Worm (Caenorhabditis elegans) whole organism, L4 larva: Measurements from ENCODE around the gene ceh-43.
"Not testable (repeated sequence)": the region's sequence is repeated elsewhere in the genome, so short reads cannot be mapped to it uniquely, and the experiment has no call there.

Experiments used
- F26F4.8 ChIP-seq: fragments of 200-800 bp; sonication (Bioruptor generic); conservative IDR thresholded peaks from 2 replicates; pipeline ENCODE4 v1.3.6; 2022; ENCODE audit warnings: missing genetic modification characterization, missing compliant biosample characterization
- F37D6.2 ChIP-seq: sonication (generic microtip); optimal IDR thresholded peaks from 2 replicates; lab custom pipeline; 2016; ENCODE audit warnings: mild to moderate bottlenecking, missing genetic modification characterization, missing compliant biosample characterization
- T26A8.4 ChIP-seq: fragments of 200-800 bp; sonication (Bioruptor generic); IDR thresholded peaks from 2 replicates; pipeline ENCODE4 v1.3.6; 2022; ENCODE audit warnings: missing genetic modification characterization, missing compliant biosample characterization
- Y48G9A.11 ChIP-seq: fragments of 200-800 bp; sonication (Bioruptor generic); IDR thresholded peaks from 2 replicates; pipeline ENCODE4 v1.3.6; 2022; ENCODE audit warnings: missing genetic modification reagents, missing genetic modification characterization, missing compliant biosample characterization
- Y5F2A.4 ChIP-seq: fragments of 200-800 bp; sonication (Bioruptor generic); optimal IDR thresholded peaks from 2 replicates; lab custom pipeline; 2018; ENCODE audit warnings: mild to moderate bottlenecking, missing genetic modification characterization, missing compliant biosample characterization
- ZK337.2 ChIP-seq: fragments of 200-800 bp; sonication (Bioruptor generic); IDR thresholded peaks from 2 replicates; pipeline ENCODE4 v1.3.6; 2022; ENCODE audit warnings: missing genetic modification reagents, missing genetic modification characterization, missing compliant biosample characterization
- aha-1 ChIP-seq: fragments of 150-350 bp; peaks from one replicate; lab custom pipeline; 2014; ENCODE audit warnings: missing biosample characterization, missing genetic modification characterization
- arid-1 ChIP-seq: fragments of 200-800 bp; sonication (Bioruptor generic); conservative IDR thresholded peaks from 2 replicates; pipeline ENCODE4 v1.3.6; 2022; ENCODE audit warnings: missing genetic modification reagents, missing genetic modification characterization, missing compliant biosample characterization
- daf-16 ChIP-seq, 3 experiments: sonication (generic microtip); optimal IDR thresholded peaks; 2 replicates each; lab custom pipeline; 2016 to 2017; ENCODE audit warnings: missing genetic modification characterization in 3 of 3, missing genetic modification reagents in 3 of 3, mild to moderate bottlenecking in 2 of 3, missing compliant biosample characterization in 2 of 3, missing biosample characterization in 1 of 3, moderate library complexity in 1 of 3
- daf-8 ChIP-seq: fragments of 200-800 bp; sonication (Bioruptor generic); IDR thresholded peaks from 2 replicates; pipeline ENCODE4 v1.3.6; 2022; ENCODE audit warnings: missing genetic modification characterization, missing compliant biosample characterization
- dmd-6 ChIP-seq: fragments of 200-800 bp; sonication (Bioruptor generic); IDR thresholded peaks from 2 replicates; pipeline ENCODE4 v1.3.6; 2022; ENCODE audit warnings: missing genetic modification reagents, missing genetic modification characterization, missing compliant biosample characterization
- dmd-9 ChIP-seq: fragments of 200-800 bp; sonication (Bioruptor generic); IDR thresholded peaks from 2 replicates; pipeline ENCODE4 v1.3.6; 2022; ENCODE audit warnings: missing genetic modification reagents, missing genetic modification characterization, missing compliant biosample characterization
- duxl-1 ChIP-seq: sonication (generic microtip); optimal IDR thresholded peaks from 2 replicates; lab custom pipeline; 2016; ENCODE audit warnings: mild to moderate bottlenecking, missing genetic modification characterization, moderate library complexity, missing compliant biosample characterization; ENCODE audit not compliant: poor library complexity
- dve-1 ChIP-seq: sonication (generic microtip); optimal IDR thresholded peaks from 2 replicates; lab custom pipeline; 2017; ENCODE audit warnings: antibody characterized with exemption, mild to moderate bottlenecking, missing genetic modification characterization, missing compliant biosample characterization; ENCODE audit not compliant: insufficient read depth
- egl-43 ChIP-seq: fragments of 200-800 bp; sonication (Bioruptor generic); IDR thresholded peaks from 2 replicates; pipeline ENCODE4 v1.3.6; 2022; ENCODE audit warnings: missing genetic modification reagents, missing genetic modification characterization, missing compliant biosample characterization
- hif-1 ChIP-seq, 2 experiments: sonication (generic microtip); optimal IDR thresholded peaks; 2 replicates each; lab custom pipeline; 2016 to 2017; ENCODE audit warnings: missing compliant biosample characterization in 2 of 2, missing genetic modification characterization in 2 of 2, missing genetic modification reagents in 2 of 2, missing genotype in 2 of 2, mild to moderate bottlenecking in 1 of 2
- hlh-11 ChIP-seq: fragments of 200-800 bp; sonication (Bioruptor generic); optimal IDR thresholded peaks from 2 replicates; lab custom pipeline; 2018; ENCODE audit warnings: mild to moderate bottlenecking, missing genetic modification characterization, missing compliant biosample characterization
- hlh-30 ChIP-seq: sonication (generic microtip); optimal IDR thresholded peaks from 2 replicates; lab custom pipeline; 2017; ENCODE audit warnings: antibody characterized with exemption, mild to moderate bottlenecking, missing genetic modification characterization, missing compliant biosample characterization; ENCODE audit not compliant: insufficient read depth
- hmg-1.1 ChIP-seq: fragments of 200-800 bp; sonication (Bioruptor generic); IDR thresholded peaks from 2 replicates; pipeline ENCODE4 v1.3.6; 2022; ENCODE audit warnings: missing genetic modification reagents, missing genetic modification characterization, missing compliant biosample characterization
- lin-38 ChIP-seq: fragments of 200-800 bp; sonication (Bioruptor generic); IDR thresholded peaks from 2 replicates; pipeline ENCODE4 v1.3.6; 2022; ENCODE audit warnings: missing genetic modification reagents, missing genetic modification characterization, missing compliant biosample characterization
- lsy-2 ChIP-seq, 2 experiments: fragments of 150-350 bp in 1 of 2; sonication (generic microtip) in 1 of 2; optimal IDR thresholded peaks; 2 replicates each; lab custom pipeline; 2014 to 2017; ENCODE audit warnings: missing biosample characterization in 2 of 2, missing genetic modification characterization in 2 of 2
- madf-5 ChIP-seq, 2 experiments: fragments of 200-800 bp; sonication (Bioruptor generic); IDR thresholded peaks; 2 replicates each; pipeline ENCODE4 v1.3.6; 2022; ENCODE audit warnings: missing compliant biosample characterization in 2 of 2, missing genetic modification characterization in 2 of 2
- madf-9 ChIP-seq: fragments of 200-800 bp; sonication (Bioruptor generic); conservative IDR thresholded peaks from 2 replicates; pipeline ENCODE4 v1.3.6; 2022; ENCODE audit warnings: missing genetic modification reagents, missing genetic modification characterization, missing compliant biosample characterization
- mdl-1 ChIP-seq, 2 experiments: fragments of 150-350 bp in 1 of 2; sonication (generic microtip) in 1 of 2; optimal IDR thresholded peaks; 2 replicates each; lab custom pipeline; 2014 to 2017; ENCODE audit warnings: missing biosample characterization in 2 of 2, missing genetic modification characterization in 2 of 2
- mes-2 ChIP-seq: sonication (generic microtip); optimal IDR thresholded peaks from 2 replicates; lab custom pipeline; 2016; ENCODE audit warnings: missing genotype, mild to moderate bottlenecking, missing genetic modification characterization, missing compliant biosample characterization; ENCODE audit not compliant: poor library complexity, severe bottlenecking
- nhr-102 ChIP-seq: sonication (generic microtip); optimal IDR thresholded peaks from 2 replicates; lab custom pipeline; 2016; ENCODE audit warnings: mild to moderate bottlenecking, missing genetic modification characterization, moderate library complexity, missing compliant biosample characterization
- nhr-28 ChIP-seq: fragments of 150-350 bp; optimal IDR thresholded peaks from 2 replicates; lab custom pipeline; 2014; ENCODE audit warnings: missing biosample characterization, missing genetic modification characterization
- nhr-48 ChIP-seq: sonication (generic microtip); optimal IDR thresholded peaks from 2 replicates; lab custom pipeline; 2016; ENCODE audit warnings: mild to moderate bottlenecking, missing genetic modification characterization, missing compliant biosample characterization
- nhr-77 ChIP-seq: fragments of 150-350 bp; optimal IDR thresholded peaks from 2 replicates; lab custom pipeline; 2014; ENCODE audit warnings: missing biosample characterization, missing genetic modification characterization
- pha-4 ChIP-seq, 2 experiments: fragments of 150-350 bp in 1 of 2; fragments of 200-800 bp in 1 of 2; sonication (Bioruptor generic) in 1 of 2; IDR thresholded peaks in 1 of 2; optimal IDR thresholded peaks in 1 of 2; 2 replicates each; pipeline versions ENCODE4 v1.3.6 to Lab custom; 2014 to 2022; ENCODE audit warnings: missing genetic modification characterization in 2 of 2, missing genetic modification reagents in 2 of 2, missing biosample characterization in 1 of 2, missing compliant biosample characterization in 1 of 2
- pqm-1 ChIP-seq: sonication (generic microtip); optimal IDR thresholded peaks from 2 replicates; lab custom pipeline; 2017; ENCODE audit warnings: missing biosample characterization, missing genetic modification characterization
- saeg-2 ChIP-seq: fragments of 200-800 bp; sonication (Bioruptor generic); IDR thresholded peaks from 2 replicates; pipeline ENCODE4 v1.3.6; 2022; ENCODE audit warnings: missing genetic modification reagents, missing genetic modification characterization, missing compliant biosample characterization
- snpc-1.2 ChIP-seq: fragments of 200-800 bp; sonication (Bioruptor generic); IDR thresholded peaks from 2 replicates; pipeline ENCODE4 v1.3.6; 2022; ENCODE audit warnings: missing genetic modification reagents, missing genetic modification characterization, missing compliant biosample characterization
- spr-1 ChIP-seq: sonication (generic microtip); optimal IDR thresholded peaks from 2 replicates; lab custom pipeline; 2016; ENCODE audit warnings: mild to moderate bottlenecking, missing genetic modification characterization, missing compliant biosample characterization
- spr-3 ChIP-seq: fragments of 200-800 bp; sonication (Bioruptor generic); optimal IDR thresholded peaks from 2 replicates; lab custom pipeline; 2018; ENCODE audit warnings: mild to moderate bottlenecking, missing genetic modification characterization, missing compliant biosample characterization
- tra-1 ChIP-seq: fragments of 200-800 bp; sonication (Bioruptor generic); IDR thresholded peaks from 2 replicates; pipeline ENCODE4 v1.3.6; 2022; ENCODE audit warnings: missing genetic modification reagents, missing genetic modification characterization, missing compliant biosample characterization
- zfp-3 ChIP-seq: fragments of 200-800 bp; sonication (Bioruptor generic); conservative IDR thresholded peaks from 2 replicates; pipeline ENCODE4 v1.3.6; 2022; ENCODE audit warnings: missing genetic modification reagents, missing genetic modification characterization, missing compliant biosample characterization
- ztf-7 ChIP-seq: fragments of 150-350 bp; optimal IDR thresholded peaks from 2 replicates; lab custom pipeline; 2014; ENCODE audit warnings: missing biosample characterization, missing genetic modification characterization

The ceh-43 gene

ce11 chrIII:4414041-4414440, 35.7 kb downstream of the ceh-43 start (continued):
- TF ChIP-seq Y5F2A.4 (GFP tag; lab: Kevin White, UChicago) (peak; percentile 65), F37D6.2 (tag; lab: Kevin White, UChicago) (peak; percentile 5), hmg-1.1 (GFP tag; lab: Robert Waterston, UW) (peak; percentile 87), nhr-48 (tag; lab: Kevin White, UChicago) (peak; percentile 38), saeg-2 (GFP tag; lab: Robert Waterston, UW) (peak; percentile 56; the same call in 1 of the 2 replicates), aha-1 (tag; lab: Kevin White, UChicago) (peak; percentile 83), tra-1 (peak; percentile 51; the same call in 1 of the 2 replicates), F26F4.8 (GFP tag; lab: Robert Waterston, UW) (0 out of 2 replicates have a peak, but pooled peaks have one; percentile 60), madf-5 (GFP tag; IDR thresholded peaks at IDR 0.05; lab: Robert Waterston, UW) (0 out of 4 replicates have a peak, but pooled peaks have one; percentile 16 to 33), Y48G9A.11 (GFP tag; lab: Robert Waterston, UW) (0 out of 2 replicates have a peak, but pooled peaks have one; percentile 39), daf-8 (GFP tag; lab: Robert Waterston, UW) (0 out of 2 replicates have a peak, but pooled peaks have one; percentile 16), arid-1 (GFP tag; lab: Robert Waterston, UW) (peak; percentile 62), nhr-102 (tag; lab: Kevin White, UChicago) (peak; percentile 58), zfp-3 (GFP tag; lab: Robert Waterston, UW) (peak; percentile 74; the same call in 1 of the 2 replicates), snpc-1.2 (peak; percentile 68), egl-43 (GFP tag; lab: Robert Waterston, UW) (peak; percentile 86), mes-2 (tag; lab: Kevin White, UChicago) (peak; percentile 67), pha-4 (GFP tag; IDR thresholded peaks at IDR 0.05; lab: Robert Waterston, UW) (peak; percentile 76), lin-38 (GFP tag; lab: Robert Waterston, UW) (peak; percentile 80), dmd-6 (GFP tag; lab: Robert Waterston, UW) (peak; percentile 69), ZK337.2 (peak; percentile 39; the same call in 1 of the 2 replicates), dve-1 (tag; lab: Kevin White, UChicago) (peak; percentile 46), dmd-9 (GFP tag; lab: Robert Waterston, UW) (peak; percentile 30; the same call in 1 of the 2 replicates), ztf-7 (tag; lab: Kevin White, UChicago) (peak; percentile 47), spr-3 (GFP tag; lab: Kevin White, UChicago) (peak; percentile 38), hlh-30 (tag; lab: Kevin White, UChicago) (peak; percentile 36), hif-1 (tag; optimal IDR thresholded peaks at IDR 0.05; lab: Kevin White, UChicago) (peak in 1 of 2 experiments; percentile 38), daf-16 (GFP tag; optimal IDR thresholded peaks at IDR 0.05; lab: Kevin White, UChicago) (peak in 1 of 2 experiments; percentile 13), daf-16 (tag; optimal IDR thresholded peaks at IDR 0.05; lab: Kevin White, UChicago) (peak; percentile 7), duxl-1 (tag; lab: Kevin White, UChicago) (peak; percentile 67), lsy-2 (tag; optimal IDR thresholded peaks at IDR 0.05; lab: Kevin White, UChicago) (peak; percentile 28 to 74), T26A8.4 (GFP tag; lab: Robert Waterston, UW) (peak; percentile 84), madf-9 (GFP tag; lab: Robert Waterston, UW) (peak; percentile 35; the same call in 1 of the 2 replicates)
- TF ChIP-seq pha-4 (tag; optimal IDR thresholded peaks at IDR 0.05; lab: Kevin White, UChicago) = not testable (repeated sequence)

DNA sequence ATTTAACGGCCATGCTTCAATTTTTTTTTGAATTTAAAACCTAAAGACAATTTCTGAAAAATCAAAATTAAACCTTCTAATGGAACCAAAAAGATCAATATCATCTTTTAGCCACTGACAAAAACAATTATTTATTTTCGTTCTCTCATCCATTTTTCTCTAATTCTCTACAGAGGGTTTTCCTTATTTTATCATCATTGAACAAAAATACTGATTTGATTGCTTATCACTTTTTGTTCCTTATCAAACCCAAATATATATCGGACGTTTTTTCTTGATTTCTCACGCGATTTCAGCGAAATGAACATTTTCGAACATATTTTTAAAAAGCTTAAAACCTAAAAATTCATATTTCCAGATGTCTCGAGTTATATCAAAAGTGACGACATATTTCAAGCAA, 36.6 kb downstream of the ceh-43 start, which contains the start of gene mpc-1:
TSS of gene mpc-1 (plus strand) at position 359 of the 400 bp plus-strand sequence.
- TF ChIP-seq hlh-11 (tag; lab: Kevin White, UChicago) = peak; percentile 50
- peak; percentile 77 for TF ChIP-seq pqm-1 (tag; lab: Kevin White, UChicago)
- no peak for TF ChIP-seq tra-1
- TF ChIP-seq spr-1 = no peak
- TF ChIP-seq dmd-6 (GFP tag; lab: Robert Waterston, UW) = peak; percentile 72
- peak in 1 of 2 experiments; percentile 42 for TF ChIP-seq mdl-1 (tag; optimal IDR thresholded peaks at IDR 0.05; lab: Kevin White, UChicago)
- TF ChIP-seq ztf-7 (tag; lab: Kevin White, UChicago) = no peak
- TF ChIP-seq daf-16 (GFP tag; optimal IDR thresholded peaks at IDR 0.05; lab: Kevin White, UChicago) = no peak
- TF ChIP-seq daf-16 (tag; optimal IDR thresholded peaks at IDR 0.05; lab: Kevin White, UChicago) = peak; percentile 85
- peak; percentile 75 for TF ChIP-seq nhr-77 (tag; lab: Kevin White, UChicago)
- peak; percentile 61 for TF ChIP-seq nhr-28
- TF ChIP-seq dve-1 (tag; lab: Kevin White, UChicago) = peak; percentile 68
